Fruit fly (Drosophila melanogaster) whole organism, pupa: ENCODE measurements around the gene CG5644.

Source experiments
- CG10348 ChIP-seq: fragments of 200-800 bp; sonication (Bioruptor generic); IDR thresholded peaks from 2 replicates; pipeline ENCODE4 v1.3.6; 2022; ENCODE audit warnings: missing biosample characterization, missing genetic modification characterization
- CG12605 ChIP-seq: fragments of 200-800 bp; sonication (Bioruptor generic); IDR thresholded peaks from 2 replicates; pipeline ENCODE4 v1.3.6; 2022; ENCODE audit warnings: missing biosample characterization, missing genetic modification characterization
- CG14655 ChIP-seq: fragments of 200-800 bp; sonication (Bioruptor generic); optimal IDR thresholded peaks from 3 replicates; lab custom pipeline; 2017; ENCODE audit warnings: mild to moderate bottlenecking, missing biosample characterization, missing genetic modification reagents, missing genetic modification characterization
- CG32121 ChIP-seq: fragments of 200-800 bp; sonication (Bioruptor generic); IDR thresholded peaks from 2 replicates; pipeline ENCODE4 v1.3.6; 2022; ENCODE audit warnings: missing biosample characterization, missing genetic modification characterization
- CG34367 ChIP-seq: fragments of 200-800 bp; sonication (Bioruptor generic); optimal IDR thresholded peaks from 2 replicates; lab custom pipeline; 2018; ENCODE audit warnings: missing biosample characterization, mild to moderate bottlenecking, missing genetic modification characterization
- CG4496 ChIP-seq: fragments of 200-800 bp; sonication (Bioruptor generic); IDR thresholded peaks from 3 replicates; pipeline ENCODE4 v1.3.6; 2022; ENCODE audit warnings: missing biosample characterization, missing genetic modification characterization
- CG8159 ChIP-seq: fragments of 200-800 bp; sonication (Bioruptor generic); optimal IDR thresholded peaks from 3 replicates; lab custom pipeline; 2018; ENCODE audit warnings: missing biosample characterization, mild to moderate bottlenecking, missing genetic modification characterization, moderate library complexity
- CG8301 ChIP-seq: fragments of 200-800 bp; sonication (Bioruptor generic); optimal IDR thresholded peaks from 2 replicates; lab custom pipeline; 2018; ENCODE audit warnings: missing biosample characterization, mild to moderate bottlenecking, missing genetic modification characterization
- CG9948 ChIP-seq: fragments of 200-800 bp; sonication (Bioruptor generic); optimal IDR thresholded peaks from 2 replicates; lab custom pipeline; 2018; ENCODE audit warnings: missing biosample characterization, mild to moderate bottlenecking, missing genetic modification characterization, moderate library complexity
- D1 ChIP-seq: fragments of 200-800 bp; sonication (Bioruptor generic); optimal IDR thresholded peaks from 2 replicates; lab custom pipeline; 2018; ENCODE audit warnings: missing biosample characterization, mild to moderate bottlenecking, missing genetic modification characterization, moderate library complexity
- EcR ChIP-seq: fragments of 200-800 bp; sonication (Bioruptor generic); optimal IDR thresholded peaks from 3 replicates; lab custom pipeline; 2019; ENCODE audit warnings: missing biosample characterization, missing genetic modification characterization, mild to moderate bottlenecking, moderate library complexity, missing genetic modification reagents
- Pif1B ChIP-seq: fragments of 200-800 bp; sonication (Bioruptor generic); optimal IDR thresholded peaks from 3 replicates; lab custom pipeline; 2016; ENCODE audit warnings: missing biosample characterization, missing genetic modification characterization
- fd96Ca ChIP-seq: fragments of 200-800 bp; sonication (Bioruptor generic); IDR thresholded peaks from 3 replicates; pipeline ENCODE4 v1.3.6; 2022; ENCODE audit warnings: missing biosample characterization, missing genetic modification characterization
- gl ChIP-seq: fragments of 200-800 bp; sonication (Bioruptor generic); optimal IDR thresholded peaks from 2 replicates; lab custom pipeline; 2018; ENCODE audit warnings: missing biosample characterization, mild to moderate bottlenecking, missing genetic modification characterization

DNA sequence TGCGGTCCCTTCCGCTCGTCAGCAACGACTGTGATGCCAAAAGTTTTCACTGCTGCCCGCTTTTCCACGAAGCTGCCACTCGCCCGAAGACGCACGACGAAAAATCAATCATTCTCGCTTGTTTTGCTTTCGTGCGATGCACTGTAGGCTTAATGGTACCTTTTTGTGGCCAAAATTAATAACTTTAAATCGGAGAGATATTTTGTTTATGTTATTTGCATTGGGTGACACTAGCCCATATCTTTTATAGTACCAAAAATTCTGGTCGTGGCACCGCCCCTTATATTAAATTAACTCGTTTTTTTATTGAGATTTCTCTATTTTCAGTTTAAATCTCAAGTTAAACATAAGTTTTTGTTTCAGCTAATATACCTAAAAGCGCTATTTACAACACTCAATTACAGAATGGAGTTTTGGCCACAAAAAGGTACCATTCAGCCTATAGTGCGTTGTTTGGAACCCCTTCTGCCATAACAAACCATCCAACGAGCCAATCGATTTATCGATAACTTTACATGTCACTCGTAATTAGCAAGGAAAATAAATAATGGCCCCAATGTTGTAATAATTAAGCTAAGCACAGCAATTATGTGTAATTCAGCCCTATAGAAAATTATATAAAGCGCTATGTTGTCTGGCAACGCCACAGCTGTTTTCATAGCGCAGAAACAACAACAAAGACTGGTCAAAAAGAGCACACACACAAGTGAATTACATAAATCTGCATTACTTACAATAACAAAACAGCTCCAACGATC lies 26.3 kb downstream of the CG5644 start:
- TF ChIP-seq CG9948 (tag; lab: Kevin White, UChicago) (peak; percentile 71), CG12605 (GFP tag; lab: Robert Waterston, UW) (no peak), CG4496 (GFP tag; lab: Robert Waterston, UW) (peak; percentile 75), D1 (tag; lab: Kevin White, UChicago) (peak; percentile 70), Pif1B (peak; percentile 45), CG8159 (peak; percentile 72), CG8301 (tag; lab: Kevin White, UChicago) (peak; percentile 83), fd96Ca (GFP tag; lab: Robert Waterston, UW) (peak; percentile 65), CG34367 (tag; lab: Kevin White, UChicago) (peak; percentile 34), CG14655 (GFP tag; lab: Kevin White, UChicago) (peak; percentile 81), gl (tag; lab: Kevin White, UChicago) (peak; percentile 21), CG32121 (no peak), EcR (GFP tag; lab: Kevin White, UChicago) (no peak), CG10348 (GFP tag; lab: Robert Waterston, UW) (no peak)
